Worm (Caenorhabditis elegans): ENCODE measurements around the gene K04A8.20.

DNA sequence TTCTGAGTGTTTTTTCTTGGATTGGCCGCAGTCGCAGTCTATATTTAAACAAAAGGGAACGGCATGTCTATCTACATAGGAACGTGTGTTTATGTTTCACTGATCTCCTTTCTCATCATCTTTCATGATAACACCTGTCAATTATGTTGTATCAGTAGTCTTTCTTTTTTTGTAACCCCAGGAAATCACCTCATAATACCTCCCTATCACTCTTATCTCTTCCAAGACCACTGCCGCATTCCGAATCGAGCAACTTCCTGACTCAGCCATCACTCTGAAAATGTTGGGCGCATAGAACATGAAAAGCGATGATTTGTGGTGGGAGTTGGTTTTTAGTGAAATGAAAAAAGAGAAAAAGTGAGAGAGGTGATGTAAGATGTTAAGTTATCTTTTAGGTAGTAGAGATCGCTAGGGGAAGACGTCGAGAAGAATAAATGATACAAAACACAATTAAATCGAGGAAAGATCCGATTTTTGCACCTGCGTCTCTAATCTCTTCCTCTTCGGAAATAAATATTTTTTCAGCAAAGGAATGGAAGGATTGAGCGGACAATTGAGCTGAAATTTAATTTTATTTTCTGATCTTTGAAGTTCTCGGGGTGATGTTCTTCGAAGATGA lies 26.3 kb upstream of the K04A8.20 start:
- TF ChIP-seq ztf-11 (tag; optimal IDR thresholded peaks at IDR 0.05), result no peak
- no peak for TF ChIP-seq unc-39 (tag; optimal IDR thresholded peaks at IDR 0.05)
- TF ChIP-seq pha-4 (tag; optimal IDR thresholded peaks at IDR 0.05), result no peak

All from whole organism, mixed stage, embryonic.